Fruit fly (Drosophila melanogaster) whole organism: ENCODE data around the gene Cog4.

Experiments
- CG8478 ChIP-seq: fragments of >200 bp; optimal IDR thresholded peaks from 2 replicates; lab custom pipeline; 2018; ENCODE audit warnings: inconsistent platforms
- Dll ChIP-seq: fragments of >200 bp; optimal IDR thresholded peaks from 2 replicates; lab custom pipeline; 2017
- EcR ChIP-seq, 2 experiments: fragments of >200 bp; optimal IDR thresholded peaks; 2 replicates each; lab custom pipeline; 2017; ENCODE audit warnings: missing biosample characterization in 2 of 2, missing genetic modification characterization in 2 of 2, missing genetic modification reagents in 2 of 2
- pan ChIP-seq: fragments of >200 bp; optimal IDR thresholded peaks from 2 replicates; lab custom pipeline; 2017
- psq ChIP-seq: fragments of >200 bp; optimal IDR thresholded peaks from 2 replicates; lab custom pipeline; 2017
- usp ChIP-seq: fragments of >200 bp; optimal IDR thresholded peaks from 2 replicates; lab custom pipeline; 2017; ENCODE audit warnings: missing biosample characterization, missing genetic modification characterization, mixed read lengths

DNA sequence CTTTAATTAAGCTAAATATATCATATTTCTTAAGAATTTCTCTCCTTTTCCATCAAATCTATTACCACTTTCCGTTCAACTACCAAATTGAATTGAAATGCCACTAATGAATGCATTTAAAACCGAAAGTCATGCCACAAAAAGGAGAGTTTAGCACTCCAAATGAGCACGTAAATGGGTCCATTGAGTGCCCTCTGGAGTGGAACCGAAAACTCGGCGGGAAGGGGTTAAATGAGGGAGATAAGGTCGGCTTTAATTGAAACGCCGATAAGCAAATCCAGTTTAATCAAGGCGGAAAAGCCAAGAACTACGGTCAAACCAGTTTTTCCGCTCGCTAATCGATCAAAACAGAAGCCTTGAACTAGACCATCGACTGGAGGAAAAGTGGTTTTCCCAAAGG is 16.9 kb upstream of the Cog4 start:
- TF ChIP-seq CG8478: no peak
- TF ChIP-seq pan: no peak
- TF ChIP-seq psq (lab: Kevin White, UChicago): no peak
- no peak for TF ChIP-seq usp (GFP tag; lab: Kevin White, UChicago)
- no peak for TF ChIP-seq EcR (GFP tag; optimal IDR thresholded peaks at IDR 0.05; lab: Kevin White, UChicago)
- TF ChIP-seq Dll (lab: Kevin White, UChicago): no peak
